Fruit fly (Drosophila melanogaster) whole organism, embryonic: ENCODE data around the gene Cpr66Cb.
A peak's percentile ranks its signal among the peaks of the same experiment; 100 is the strongest.

ENCODE experiments used
- Aef1 ChIP-seq: fragments of 200-800 bp; sonication (Bioruptor generic); IDR thresholded peaks from 3 replicates; pipeline ENCODE4 v1.3.6; 2022; ENCODE audit warnings: missing biosample characterization, missing genetic modification characterization
- Awh ChIP-seq: fragments of 200-800 bp; sonication (Bioruptor generic); IDR thresholded peaks from 2 replicates; pipeline ENCODE4, ENCODE4 v1.3.6; 2022; ENCODE audit warnings: missing biosample characterization, missing genetic modification characterization
- Bdp1 ChIP-seq: fragments of 200-800 bp; sonication (Bioruptor generic); optimal IDR thresholded peaks from 3 replicates; lab custom pipeline; 2016; ENCODE audit warnings: missing biosample characterization, missing genetic modification characterization
- CG10147 ChIP-seq: fragments of 200-800 bp; sonication (Bioruptor generic); optimal IDR thresholded peaks from 2 replicates; lab custom pipeline; 2019; ENCODE audit warnings: missing biosample characterization, mild to moderate bottlenecking, missing genetic modification characterization, moderate library complexity
- CG12104 ChIP-seq: fragments of 200-800 bp; sonication (Bioruptor generic); optimal IDR thresholded peaks from 3 replicates; lab custom pipeline; 2016; ENCODE audit warnings: missing biosample characterization, missing genetic modification characterization
- CG1233 ChIP-seq: fragments of 200-800 bp; sonication (Bioruptor generic); optimal IDR thresholded peaks from 4 replicates; lab custom pipeline; 2018; ENCODE audit warnings: missing biosample characterization, mild to moderate bottlenecking, missing genetic modification characterization
- CG12391 ChIP-seq: fragments of 200-800 bp; sonication (Bioruptor generic); optimal IDR thresholded peaks from 3 replicates; lab custom pipeline; 2018; ENCODE audit warnings: missing biosample characterization, mild to moderate bottlenecking, missing genetic modification characterization, moderate library complexity
- CG14710 ChIP-seq: fragments of 200-800 bp; sonication (Bioruptor generic); optimal IDR thresholded peaks from 3 replicates; lab custom pipeline; 2019; ENCODE audit warnings: missing biosample characterization, mild to moderate bottlenecking, missing genetic modification characterization, moderate library complexity
- CG15073 ChIP-seq: fragments of 200-800 bp; sonication (Bioruptor generic); optimal IDR thresholded peaks from 2 replicates; lab custom pipeline; 2016; ENCODE audit warnings: missing biosample characterization, missing genetic modification characterization
- CG16863 ChIP-seq: fragments of 200-800 bp; sonication (Bioruptor generic); optimal IDR thresholded peaks from 3 replicates; lab custom pipeline; 2016; ENCODE audit warnings: missing biosample characterization, missing genetic modification characterization
- CG17385 ChIP-seq: fragments of 200-800 bp; sonication (Bioruptor generic); optimal IDR thresholded peaks from 3 replicates; lab custom pipeline; 2018; ENCODE audit warnings: missing biosample characterization, mild to moderate bottlenecking, missing genetic modification characterization
- CG17612 ChIP-seq: fragments of 200-800 bp; sonication (Bioruptor generic); IDR thresholded peaks from 2 replicates; pipeline ENCODE4 v1.3.6; 2022; ENCODE audit warnings: missing biosample characterization, missing genetic modification characterization
- CG31224 ChIP-seq: fragments of 200-800 bp; sonication (Bioruptor generic); IDR thresholded peaks from 2 replicates; pipeline ENCODE4 v1.3.6; 2022; ENCODE audit warnings: missing biosample characterization, missing genetic modification characterization
- CG32532 ChIP-seq: fragments of 200-800 bp; sonication (Bioruptor generic); IDR thresholded peaks from 2 replicates; pipeline ENCODE4 v1.3.6; 2022; ENCODE audit warnings: missing biosample characterization, missing genetic modification characterization
- CG32767 ChIP-seq: fragments of 200-800 bp; sonication (Bioruptor generic); IDR thresholded peaks from 2 replicates; pipeline ENCODE4 v1.3.6; 2022; ENCODE audit warnings: missing biosample characterization, missing genetic modification characterization
- CG34422 ChIP-seq: fragments of 200-800 bp; sonication (Bioruptor generic); IDR thresholded peaks from 3 replicates; pipeline ENCODE4 v1.3.6; 2022; ENCODE audit warnings: missing biosample characterization, missing genetic modification characterization
- CG4707 ChIP-seq: fragments of 200-800 bp; sonication (Bioruptor generic); optimal IDR thresholded peaks from 2 replicates; lab custom pipeline; 2018; ENCODE audit warnings: missing biosample characterization, mild to moderate bottlenecking, missing genetic modification characterization, moderate library complexity
- CG5180 ChIP-seq: fragments of 200-800 bp; sonication (Bioruptor generic); optimal IDR thresholded peaks from 3 replicates; lab custom pipeline; 2017; ENCODE audit warnings: missing biosample characterization, missing genetic modification characterization, mild to moderate bottlenecking, moderate library complexity, missing genetic modification reagents
- E2f2 ChIP-seq: fragments of 200-800 bp; sonication (Bioruptor generic); IDR thresholded peaks from 2 replicates; pipeline ENCODE4 v1.3.6; 2022; ENCODE audit warnings: missing biosample characterization, missing genetic modification characterization
- Hsf ChIP-seq: fragments of 200-800 bp; sonication (Bioruptor generic); optimal IDR thresholded peaks from 3 replicates; lab custom pipeline; 2016; ENCODE audit warnings: missing biosample characterization, missing genetic modification characterization
- Kr ChIP-seq: fragments of 200-800 bp; sonication (Bioruptor generic); optimal IDR thresholded peaks from 2 replicates; lab custom pipeline; 2017; ENCODE audit warnings: missing biosample characterization, mild to moderate bottlenecking, missing genetic modification characterization
- Rfx ChIP-seq: fragments of 200-800 bp; sonication (Bioruptor generic); IDR thresholded peaks from 2 replicates; pipeline ENCODE4 v1.3.6; 2022; ENCODE audit warnings: missing biosample characterization, missing genetic modification characterization
- Sox102F ChIP-seq: fragments of 200-800 bp; sonication (Bioruptor generic); optimal IDR thresholded peaks from 2 replicates; lab custom pipeline; 2018; ENCODE audit warnings: missing biosample characterization, mild to moderate bottlenecking, missing genetic modification characterization, moderate library complexity
- Spps ChIP-seq: fragments of 200-800 bp; sonication (Bioruptor generic); optimal IDR thresholded peaks from 2 replicates; lab custom pipeline; 2018; ENCODE audit warnings: missing biosample characterization, mild to moderate bottlenecking, missing genetic modification characterization
- Sry-β ChIP-seq: fragments of 200-800 bp; sonication (Bioruptor generic); optimal IDR thresholded peaks from 2 replicates; lab custom pipeline; 2018; ENCODE audit warnings: missing biosample characterization, mild to moderate bottlenecking, missing genetic modification characterization, moderate library complexity
- ash1 ChIP-seq: fragments of 200-800 bp; sonication (Bioruptor generic); optimal IDR thresholded peaks from 2 replicates; lab custom pipeline; 2018; ENCODE audit warnings: missing biosample characterization, mild to moderate bottlenecking, missing genetic modification characterization
- bbx ChIP-seq: fragments of 200-800 bp; sonication (Bioruptor generic); IDR thresholded peaks from 2 replicates; pipeline ENCODE4 v1.3.6; 2022; ENCODE audit warnings: missing biosample characterization, missing genetic modification characterization; ENCODE audit not compliant: partially characterized antibody
- btn ChIP-seq: fragments of 200-800 bp; sonication (Bioruptor generic); optimal IDR thresholded peaks from 2 replicates; lab custom pipeline; 2016; ENCODE audit warnings: missing biosample characterization, missing genetic modification characterization
- dati ChIP-seq: fragments of 200-800 bp; sonication (Bioruptor generic); IDR thresholded peaks from 2 replicates; pipeline ENCODE4 v1.3.6; 2022; ENCODE audit warnings: missing biosample characterization, missing genetic modification characterization
- dm ChIP-seq: fragments of 200-800 bp; sonication (Bioruptor generic); optimal IDR thresholded peaks from 3 replicates; lab custom pipeline; 2016; ENCODE audit warnings: missing biosample characterization, missing genetic modification characterization
- dpn ChIP-seq, 2 experiments: fragments of 200-800 bp; sonication (Bioruptor generic); optimal IDR thresholded peaks; 3 replicates each; lab custom pipeline; 2016; ENCODE audit warnings: missing biosample characterization in 2 of 2, missing genetic modification characterization in 2 of 2
- ewg ChIP-seq: fragments of 200-800 bp; sonication (Bioruptor generic); optimal IDR thresholded peaks from 3 replicates; lab custom pipeline; 2017; ENCODE audit warnings: mild to moderate bottlenecking, missing biosample characterization, missing genetic modification reagents, missing genetic modification characterization
- hkb ChIP-seq, 2 experiments: fragments of 200-800 bp in 1 of 2; fragments of >200 bp in 1 of 2; sonication (Bioruptor generic) in 1 of 2; IDR thresholded peaks in 1 of 2; optimal IDR thresholded peaks in 1 of 2; 2 replicates each; pipeline versions ENCODE4 v1.3.6 to Lab custom; 2017 to 2022; ENCODE audit warnings: missing biosample characterization in 1 of 2, missing genetic modification characterization in 1 of 2
- insv ChIP-seq, 2 experiments: fragments of 200-800 bp; sonication (Bioruptor generic); optimal IDR thresholded peaks; 3 replicates each; lab custom pipeline; 2016 to 2018; ENCODE audit warnings: missing biosample characterization in 2 of 2, missing genetic modification characterization in 2 of 2
- kni ChIP-seq: fragments of 200-800 bp; sonication (Bioruptor generic); optimal IDR thresholded peaks from 3 replicates; lab custom pipeline; 2017; ENCODE audit warnings: mild to moderate bottlenecking, missing biosample characterization, missing genetic modification reagents, missing genetic modification characterization
- lola ChIP-seq, 3 experiments: fragments of >200 bp in 2 of 3; fragments of 200-800 bp in 1 of 3; sonication (Bioruptor generic) in 1 of 3; optimal IDR thresholded peaks; 2 replicates each; lab custom pipeline; 2017 to 2019; ENCODE audit warnings: missing biosample characterization in 3 of 3, missing genetic modification characterization in 3 of 3, mild to moderate bottlenecking in 1 of 3, moderate library complexity in 1 of 3
- nerfin-1 ChIP-seq: fragments of 200-800 bp; sonication (Bioruptor generic); optimal IDR thresholded peaks from 3 replicates; lab custom pipeline; 2019; ENCODE audit warnings: missing biosample characterization, mild to moderate bottlenecking, missing genetic modification characterization, moderate library complexity
- nerfin-2 ChIP-seq: fragments of 200-800 bp; sonication (Bioruptor generic); IDR thresholded peaks from 2 replicates; pipeline ENCODE4 v1.3.6; 2022; ENCODE audit warnings: missing biosample characterization, missing genetic modification characterization; ENCODE audit not compliant: partially characterized antibody
- pan ChIP-seq, 4 experiments: fragments of >200 bp in 3 of 4; fragments of 200-800 bp in 1 of 4; sonication (Bioruptor generic) in 1 of 4; optimal IDR thresholded peaks in 3 of 4; IDR thresholded peaks in 1 of 4; 2 replicates each; pipeline versions ENCODE4 v1.3.6 to Lab custom; 2017 to 2022; ENCODE audit warnings: missing biosample characterization in 2 of 4, missing genetic modification characterization in 2 of 4, mixed read lengths in 1 of 4
- pb ChIP-seq: fragments of 200-800 bp; sonication (Bioruptor generic); optimal IDR thresholded peaks from 3 replicates; lab custom pipeline; 2016; ENCODE audit warnings: missing biosample characterization, missing genetic modification characterization
- shn ChIP-seq: fragments of 200-800 bp; sonication (Bioruptor generic); optimal IDR thresholded peaks from 3 replicates; lab custom pipeline; 2016; ENCODE audit warnings: missing biosample characterization, missing genetic modification characterization
- sima ChIP-seq: fragments of 200-800 bp; sonication (Bioruptor generic); optimal IDR thresholded peaks from 2 replicates; lab custom pipeline; 2016; ENCODE audit warnings: missing biosample characterization, missing genetic modification characterization
- slbo ChIP-seq: fragments of 200-800 bp; sonication (Bioruptor generic); IDR thresholded peaks from 2 replicates; pipeline ENCODE4 v1.3.6; 2022; ENCODE audit warnings: missing biosample characterization, missing genetic modification characterization
- ssp ChIP-seq: fragments of 200-800 bp; sonication (Bioruptor generic); IDR thresholded peaks from 2 replicates; pipeline ENCODE4 v1.3.6; 2022; ENCODE audit warnings: missing biosample characterization, missing genetic modification characterization
- stwl ChIP-seq: fragments of 200-800 bp; sonication (Bioruptor generic); optimal IDR thresholded peaks from 3 replicates; lab custom pipeline; 2018; ENCODE audit warnings: missing biosample characterization, mild to moderate bottlenecking, missing genetic modification characterization, moderate library complexity
- tll ChIP-seq, 2 experiments: fragments of 200-800 bp in 1 of 2; fragments of >200 bp in 1 of 2; sonication (Bioruptor generic) in 1 of 2; optimal IDR thresholded peaks; 2 replicates each; lab custom pipeline; 2017 to 2019; ENCODE audit warnings: missing biosample characterization in 2 of 2, missing genetic modification characterization in 2 of 2, mild to moderate bottlenecking in 1 of 2, moderate library complexity in 1 of 2
- zfh1 ChIP-seq: fragments of 200-800 bp; sonication (Bioruptor generic); IDR thresholded peaks from 3 replicates; pipeline ENCODE4 v1.3.6; 2022; ENCODE audit warnings: missing biosample characterization, missing genetic modification characterization

Gene Cpr66Cb

dm6 chr3L:8340264-8341095 lies 4.0 kb downstream of the Cpr66Cb start, which contains the start of the genes Prim1 and CG7083 (continued):
- TF ChIP-seq kni (GFP tag; lab: Kevin White, UChicago) = peak; percentile 39
- TF ChIP-seq CG1233 (GFP tag; lab: Kevin White, UChicago) = peak; percentile 53
- peak; percentile 43 for TF ChIP-seq Bdp1
- peak; percentile 47 for TF ChIP-seq shn (GFP tag; lab: Kevin White, UChicago)
- TF ChIP-seq CG17612 (GFP tag; lab: Robert Waterston, UW) = no peak
- TF ChIP-seq tll (GFP tag; optimal IDR thresholded peaks at IDR 0.05; lab: Kevin White, UChicago) = no peak
- TF ChIP-seq CG14710 (tag; lab: Kevin White, UChicago) = peak; percentile 78
- peak; percentile 75 for TF ChIP-seq slbo (GFP tag; lab: Robert Waterston, UW)
- no peak for TF ChIP-seq dati (GFP tag; lab: Robert Waterston, UW)
- peak; percentile 53 for TF ChIP-seq Sox102F (GFP tag; lab: Kevin White, UChicago)
- TF ChIP-seq btn (GFP tag; lab: Kevin White, UChicago) = no peak
- peak; percentile 54 for TF ChIP-seq ewg (GFP tag; lab: Kevin White, UChicago)
- no peak for TF ChIP-seq Sry-β (GFP tag; lab: Kevin White, UChicago)
- no peak for TF ChIP-seq Awh (GFP tag; lab: Robert Waterston, UW)
- peak; percentile 66 for TF ChIP-seq Hsf
- TF ChIP-seq CG12104 = peak; percentile 3
- TF ChIP-seq CG32767 (GFP tag; lab: Robert Waterston, UW) = no peak
- TF ChIP-seq hkb (optimal IDR thresholded peaks at IDR 0.05; lab: Kevin White, UChicago) = peak; percentile 17
- TF ChIP-seq hkb (GFP tag; IDR thresholded peaks at IDR 0.05; lab: Robert Waterston, UW) = 0 out of 2 replicates have a peak, but pooled peaks have one; percentile 21
- TF ChIP-seq nerfin-1 (tag; lab: Kevin White, UChicago) = peak; percentile 46
- no peak for TF ChIP-seq pan (optimal IDR thresholded peaks at IDR 0.05; lab: Kevin White, UChicago)
- peak in 1 of 2 experiments; percentile 64 for TF ChIP-seq pan (GFP tag; optimal IDR thresholded peaks at IDR 0.05 in 1 of 2, IDR thresholded peaks at IDR 0.05 in 1 of 2)
- TF ChIP-seq ash1 = no peak
- no peak for TF ChIP-seq Spps
- peak in 1 of 3 experiments; percentile 55 for TF ChIP-seq lola (GFP tag; optimal IDR thresholded peaks at IDR 0.05; lab: Kevin White, UChicago)
- peak; percentile 22; the same call in 1 of the 3 replicates for TF ChIP-seq Aef1 (GFP tag; lab: Robert Waterston, UW)
- peak; percentile 43 for TF ChIP-seq dm (GFP tag; lab: Kevin White, UChicago)
- TF ChIP-seq bbx (GFP tag; lab: Robert Waterston, UW) = peak; percentile 45
- peak; percentile 58; the same call in 1 of the 2 replicates for TF ChIP-seq CG32532 (GFP tag; lab: Robert Waterston, UW)
- peak; percentile 34 for TF ChIP-seq CG10147 (GFP tag; lab: Kevin White, UChicago)
- TF ChIP-seq Rfx (GFP tag; lab: Robert Waterston, UW) = peak; percentile 51
- peak in 1 of 2 experiments; percentile 55 for TF ChIP-seq insv (GFP tag; optimal IDR thresholded peaks at IDR 0.05; lab: Kevin White, UChicago)
- TF ChIP-seq CG5180 (GFP tag; lab: Kevin White, UChicago) = no peak
- TF ChIP-seq CG16863 (GFP tag; lab: Kevin White, UChicago) = peak; percentile 46
- no peak for TF ChIP-seq sima (GFP tag; lab: Kevin White, UChicago)
- TF ChIP-seq ssp (GFP tag; lab: Robert Waterston, UW) = no peak
- no peak for TF ChIP-seq nerfin-2 (GFP tag; lab: Robert Waterston, UW)
- peak; percentile 82 for TF ChIP-seq E2f2 (GFP tag; lab: Robert Waterston, UW)
- peak; percentile 43 to 52 for TF ChIP-seq dpn (GFP tag; optimal IDR thresholded peaks at IDR 0.05; lab: Kevin White, UChicago)
- peak; percentile 63; the same call in 1 of the 3 replicates for TF ChIP-seq zfh1
- peak; percentile 79 for TF ChIP-seq CG34422 (GFP tag; lab: Robert Waterston, UW)
- TF ChIP-seq CG4707 = no peak
- TF ChIP-seq CG17385 (GFP tag; lab: Kevin White, UChicago) = peak; percentile 60
- no peak for TF ChIP-seq Kr (GFP tag; lab: Kevin White, UChicago)
- TF ChIP-seq stwl (tag; lab: Kevin White, UChicago) = peak; percentile 65
- peak; percentile 21 for TF ChIP-seq pb (GFP tag; lab: Kevin White, UChicago)
- peak; percentile 74 for TF ChIP-seq CG12391 (tag; lab: Kevin White, UChicago)
- no peak for TF ChIP-seq CG15073 (GFP tag; lab: Kevin White, UChicago)
- TF ChIP-seq CG31224 (GFP tag; lab: Robert Waterston, UW) = peak; percentile 18; the same call in 1 of the 2 replicates
